Worm (Caenorhabditis elegans) whole organism, young adult: ENCODE results near the gene F22H10.1.

Experiments used
- B0336.3 ChIP-seq: fragments of 200-800 bp; sonication (Bioruptor generic); IDR thresholded peaks from 2 replicates; pipeline ENCODE4 v1.3.6; 2022; ENCODE audit warnings: missing genetic modification characterization, missing compliant biosample characterization
- F10E7.11 ChIP-seq: sonication (generic microtip); optimal IDR thresholded peaks from 2 replicates; lab custom pipeline; 2017; ENCODE audit warnings: mild to moderate bottlenecking, missing genetic modification characterization, moderate library complexity, missing compliant biosample characterization
- F33H1.4 ChIP-seq: fragments of 200-800 bp; sonication (Bioruptor generic); IDR thresholded peaks from 2 replicates; pipeline ENCODE4 v1.3.6; 2022; ENCODE audit warnings: missing genetic modification reagents, missing genetic modification characterization, missing compliant biosample characterization
- F52B5.7 ChIP-seq: sonication (generic microtip); optimal IDR thresholded peaks from 2 replicates; lab custom pipeline; 2016; ENCODE audit warnings: mild to moderate bottlenecking, missing genetic modification characterization, missing compliant biosample characterization
- F57C9.4 ChIP-seq: sonication (generic microtip); optimal IDR thresholded peaks from 2 replicates; lab custom pipeline; 2017; ENCODE audit warnings: mild to moderate bottlenecking, missing genetic modification characterization, missing compliant biosample characterization
- K11D2.4 ChIP-seq: fragments of 200-800 bp; sonication (Bioruptor generic); IDR thresholded peaks from 2 replicates; pipeline ENCODE4 v1.3.6; 2022; ENCODE audit warnings: missing genetic modification reagents, missing genetic modification characterization, missing compliant biosample characterization
- Y53G8AR.9 ChIP-seq: fragments of 200-800 bp; sonication (Bioruptor generic); conservative IDR thresholded peaks from 2 replicates; pipeline ENCODE4 v1.3.6; 2022; ENCODE audit warnings: missing genetic modification reagents, missing genetic modification characterization, missing compliant biosample characterization
- Y56A3A.18 ChIP-seq: fragments of 200-800 bp; sonication (Bioruptor generic); IDR thresholded peaks from 2 replicates; pipeline ENCODE4 v1.3.6; 2022; ENCODE audit warnings: missing genetic modification reagents, missing genetic modification characterization, missing compliant biosample characterization
- ZK185.1 ChIP-seq: sonication (generic microtip); optimal IDR thresholded peaks from 2 replicates; lab custom pipeline; 2016; ENCODE audit warnings: mild to moderate bottlenecking, missing genetic modification characterization, missing compliant biosample characterization; ENCODE audit not compliant: poor library complexity, severe bottlenecking
- atf-7 ChIP-seq: sonication (generic microtip); optimal IDR thresholded peaks from 2 replicates; lab custom pipeline; 2017; ENCODE audit warnings: mild to moderate bottlenecking, missing genetic modification characterization, missing compliant biosample characterization
- attf-5 ChIP-seq: fragments of 200-800 bp; sonication (Bioruptor generic); optimal IDR thresholded peaks from 2 replicates; lab custom pipeline; 2018; ENCODE audit warnings: mild to moderate bottlenecking, missing genetic modification characterization, missing compliant biosample characterization
- attf-6 ChIP-seq: fragments of 200-800 bp; sonication (Bioruptor generic); IDR thresholded peaks from 2 replicates; pipeline ENCODE4 v1.3.6; 2022; ENCODE audit warnings: missing genetic modification reagents, missing genetic modification characterization, missing compliant biosample characterization
- bed-2 ChIP-seq: fragments of 200-800 bp; sonication (Bioruptor generic); IDR thresholded peaks from 2 replicates; pipeline ENCODE4 v1.3.6; 2022; ENCODE audit warnings: missing genetic modification reagents, missing genetic modification characterization, missing compliant biosample characterization
- cebp-1 ChIP-seq, 2 experiments: fragments of 200-800 bp in 1 of 2; sonication (Bioruptor generic) in 1 of 2; sonication (generic microtip) in 1 of 2; IDR thresholded peaks in 1 of 2; optimal IDR thresholded peaks in 1 of 2; 2 replicates each; pipeline versions ENCODE4 v1.3.6 to Lab custom; 2017 to 2022; ENCODE audit warnings: missing compliant biosample characterization in 2 of 2, missing genetic modification characterization in 2 of 2, mild to moderate bottlenecking in 1 of 2, missing genetic modification reagents in 1 of 2, moderate library complexity in 1 of 2
- ceh-100 ChIP-seq: fragments of 200-800 bp; sonication (Bioruptor generic); IDR thresholded peaks from 2 replicates; pipeline ENCODE4 v1.3.6; 2022; ENCODE audit warnings: missing genetic modification reagents, missing genetic modification characterization, missing compliant biosample characterization
- die-1 ChIP-seq: sonication (generic microtip); optimal IDR thresholded peaks from 2 replicates; lab custom pipeline; 2016; ENCODE audit warnings: missing genotype, mild to moderate bottlenecking, missing genetic modification characterization, missing compliant biosample characterization
- dpl-1 ChIP-seq: fragments of 150-350 bp; optimal IDR thresholded peaks from 2 replicates; lab custom pipeline; 2014; ENCODE audit warnings: missing biosample characterization, missing genetic modification reagents, missing genetic modification characterization
- egl-44 ChIP-seq: fragments of 200-800 bp; sonication (Bioruptor generic); IDR thresholded peaks from 2 replicates; pipeline ENCODE4 v1.3.6; 2022; ENCODE audit warnings: missing genetic modification reagents, missing genetic modification characterization, missing compliant biosample characterization
- him-1 ChIP-seq: sonication (generic microtip); optimal IDR thresholded peaks from 2 replicates; lab custom pipeline; 2016; ENCODE audit warnings: missing genotype, missing genetic modification reagents, missing genetic modification characterization, missing compliant biosample characterization
- hlh-12 ChIP-seq: sonication (generic microtip); optimal IDR thresholded peaks from 2 replicates; lab custom pipeline; 2016; ENCODE audit warnings: missing genetic modification characterization, missing compliant biosample characterization
- hlh-26 ChIP-seq: fragments of 200-800 bp; sonication (Bioruptor generic); conservative IDR thresholded peaks from 2 replicates; pipeline ENCODE4 v1.3.6; 2022; ENCODE audit warnings: missing genetic modification reagents, missing genetic modification characterization, missing compliant biosample characterization
- hrde-1 ChIP-seq: sonication (generic microtip); optimal IDR thresholded peaks from 2 replicates; lab custom pipeline; 2016; ENCODE audit warnings: missing genetic modification characterization, mild to moderate bottlenecking, missing compliant biosample characterization, moderate library complexity, missing genotype, missing genetic modification reagents, borderline replicate concordance
- hsf-1 ChIP-seq: fragments of 200-800 bp; sonication (Bioruptor generic); IDR thresholded peaks from 2 replicates; pipeline ENCODE4 v1.3.6; 2022; ENCODE audit warnings: missing genetic modification reagents, missing genetic modification characterization, missing compliant biosample characterization
- lag-1 ChIP-seq: fragments of 200-800 bp; sonication (Bioruptor generic); IDR thresholded peaks from 2 replicates; pipeline ENCODE4 v1.3.6; 2022; ENCODE audit warnings: missing genetic modification reagents, missing genetic modification characterization, missing compliant biosample characterization
- let-526 ChIP-seq: fragments of 200-800 bp; sonication (Bioruptor generic); IDR thresholded peaks from 2 replicates; pipeline ENCODE4 v1.3.6; 2022; ENCODE audit warnings: missing genetic modification reagents, missing genetic modification characterization, missing compliant biosample characterization
- lin-40 ChIP-seq: sonication (generic microtip); optimal IDR thresholded peaks from 2 replicates; lab custom pipeline; 2016; ENCODE audit warnings: missing genetic modification characterization, mild to moderate bottlenecking, missing compliant biosample characterization, missing genotype, missing genetic modification reagents
- madf-10 ChIP-seq: sonication (generic microtip); optimal IDR thresholded peaks from 2 replicates; lab custom pipeline; 2016; ENCODE audit warnings: mild to moderate bottlenecking, missing genetic modification characterization, missing compliant biosample characterization
- madf-3 ChIP-seq: fragments of 200-800 bp; sonication (Bioruptor generic); IDR thresholded peaks from 2 replicates; pipeline ENCODE4 v1.3.6; 2022; ENCODE audit warnings: missing genetic modification reagents, missing genetic modification characterization, missing compliant biosample characterization
- madf-6 ChIP-seq: fragments of 200-800 bp; sonication (Bioruptor generic); IDR thresholded peaks from 2 replicates; pipeline ENCODE4 v1.3.6; 2022; ENCODE audit warnings: missing genetic modification reagents, missing genetic modification characterization, missing compliant biosample characterization
- madf-8 ChIP-seq: fragments of 200-800 bp; sonication (Bioruptor generic); conservative IDR thresholded peaks from 2 replicates; pipeline ENCODE4 v1.3.6; 2022; ENCODE audit warnings: missing genetic modification reagents, missing genetic modification characterization, missing compliant biosample characterization
- mes-4 ChIP-seq: sonication (generic microtip); optimal IDR thresholded peaks from 2 replicates; lab custom pipeline; 2016; ENCODE audit warnings: missing genotype, missing genetic modification characterization, missing compliant biosample characterization
- nfya-1 ChIP-seq: sonication (generic microtip); optimal IDR thresholded peaks from 2 replicates; lab custom pipeline; 2017; ENCODE audit warnings: antibody characterized with exemption, missing compliant biosample characterization, missing genetic modification characterization, borderline replicate concordance; ENCODE audit not compliant: insufficient read depth
- nhr-120 ChIP-seq: fragments of 200-800 bp; sonication (Bioruptor generic); IDR thresholded peaks from 2 replicates; pipeline ENCODE4 v1.3.6; 2022; ENCODE audit warnings: missing genetic modification characterization, missing compliant biosample characterization
- nhr-179 ChIP-seq: sonication (generic microtip); optimal IDR thresholded peaks from 2 replicates; lab custom pipeline; 2016; ENCODE audit warnings: mild to moderate bottlenecking, missing genetic modification characterization, missing compliant biosample characterization
- nhr-90 ChIP-seq: sonication (generic microtip); optimal IDR thresholded peaks from 2 replicates; lab custom pipeline; 2016; ENCODE audit warnings: missing genotype, mild to moderate bottlenecking, missing genetic modification characterization, missing compliant biosample characterization
- repo-1 ChIP-seq: sonication (generic microtip); optimal IDR thresholded peaks from 2 replicates; lab custom pipeline; 2017; ENCODE audit warnings: mild to moderate bottlenecking, missing genetic modification characterization, missing compliant biosample characterization
- snpc-1.1 ChIP-seq: sonication (generic microtip); optimal IDR thresholded peaks from 2 replicates; lab custom pipeline; 2017; ENCODE audit warnings: missing genetic modification characterization, mild to moderate bottlenecking, missing compliant biosample characterization, antibody characterized with exemption, moderate library complexity, missing genotype, missing genetic modification reagents; ENCODE audit not compliant: insufficient read depth
- snpc-4 ChIP-seq, 5 experiments: fragments of 150-350 bp in 1 of 5; sonication (generic microtip) in 4 of 5; optimal IDR thresholded peaks; 2 replicates each; lab custom pipeline; 2014 to 2018; ENCODE audit warnings: missing genetic modification characterization in 5 of 5, missing biosample characterization in 3 of 5, antibody characterized with exemption in 2 of 5, mild to moderate bottlenecking in 2 of 5, missing compliant biosample characterization in 2 of 5, missing genotype in 2 of 5, moderate library complexity in 2 of 5, missing genetic modification reagents in 1 of 5
- somi-1 ChIP-seq: fragments of 200-800 bp; sonication (Bioruptor generic); optimal IDR thresholded peaks from 2 replicates; lab custom pipeline; 2018; ENCODE audit warnings: mild to moderate bottlenecking, missing genetic modification characterization, missing compliant biosample characterization
- sptf-2 ChIP-seq: fragments of 200-800 bp; sonication (Bioruptor generic); optimal IDR thresholded peaks from 2 replicates; lab custom pipeline; 2018; ENCODE audit warnings: mild to moderate bottlenecking, missing genetic modification characterization, missing compliant biosample characterization
- tlf-1 ChIP-seq: fragments of 200-800 bp; sonication (Bioruptor generic); optimal IDR thresholded peaks from 2 replicates; lab custom pipeline; 2018; ENCODE audit warnings: mild to moderate bottlenecking, missing genetic modification characterization, missing compliant biosample characterization
- xnd-1 ChIP-seq: sonication (generic microtip); optimal IDR thresholded peaks from 2 replicates; lab custom pipeline; 2016; ENCODE audit warnings: missing genotype, missing genetic modification reagents, missing genetic modification characterization, missing compliant biosample characterization
- ztf-25 ChIP-seq: fragments of 200-800 bp; sonication (Bioruptor generic); IDR thresholded peaks from 2 replicates; pipeline ENCODE4 v1.3.6; 2022; ENCODE audit warnings: missing genetic modification reagents, missing genetic modification characterization, missing compliant biosample characterization
- ztf-26 ChIP-seq: sonication (generic microtip); optimal IDR thresholded peaks from 2 replicates; lab custom pipeline; 2017; ENCODE audit warnings: missing genetic modification characterization, missing compliant biosample characterization
- ztf-3 ChIP-seq: fragments of 200-800 bp; sonication (Bioruptor generic); optimal IDR thresholded peaks from 2 replicates; lab custom pipeline; 2018; ENCODE audit warnings: mild to moderate bottlenecking, missing genetic modification characterization, missing compliant biosample characterization

Gene F22H10.1

ce11 chrX:16724954-16725353 is 22.7 kb downstream of the F22H10.1 start (continued):
- no peak for TF ChIP-seq egl-44 (GFP tag; lab: Robert Waterston, UW)
- TF ChIP-seq snpc-4 (GFP tag; optimal IDR thresholded peaks at IDR 0.05; lab: Kevin White, UChicago): no peak
- TF ChIP-seq snpc-4 (tag; optimal IDR thresholded peaks at IDR 0.05; lab: Kevin White, UChicago): peak in 2 of 4 experiments; percentile 44 to 59
- no peak for TF ChIP-seq B0336.3 (GFP tag; lab: Robert Waterston, UW)
- 0 out of 2 replicates have a peak, but pooled peaks have one; percentile 29 for TF ChIP-seq K11D2.4
- TF ChIP-seq lin-40 (tag; lab: Kevin White, UChicago): peak; percentile 72
- TF ChIP-seq ztf-25: no peak

- peak; percentile 92 for TF ChIP-seq lin-40 (tag; lab: Kevin White, UChicago)
- TF ChIP-seq repo-1 (tag; lab: Kevin White, UChicago): peak; percentile 66
- no peak for TF ChIP-seq hrde-1
- peak; percentile 92 for TF ChIP-seq ztf-26 (tag; lab: Kevin White, UChicago)
- TF ChIP-seq nhr-90 (tag; lab: Kevin White, UChicago): peak; percentile 63
- no peak for TF ChIP-seq sptf-2
- no peak for TF ChIP-seq nhr-120 (GFP tag; lab: Robert Waterston, UW)
- no peak for TF ChIP-seq hlh-26 (GFP tag; lab: Robert Waterston, UW)
- peak; percentile 91 for TF ChIP-seq B0336.3 (GFP tag; lab: Robert Waterston, UW)
- peak; percentile 67 for TF ChIP-seq cebp-1 (GFP tag; IDR thresholded peaks at IDR 0.05; lab: Robert Waterston, UW)
- TF ChIP-seq cebp-1 (tag; optimal IDR thresholded peaks at IDR 0.05; lab: Kevin White, UChicago): peak; percentile 89
- no peak for TF ChIP-seq xnd-1
- peak; percentile 52 for TF ChIP-seq tlf-1 (GFP tag; lab: Kevin White, UChicago)
- peak; percentile 85 for TF ChIP-seq attf-5 (GFP tag; lab: Kevin White, UChicago)
- peak; percentile 65 for TF ChIP-seq die-1 (tag; lab: Kevin White, UChicago)
- TF ChIP-seq ceh-100 (GFP tag; lab: Robert Waterston, UW): no peak
- no peak for TF ChIP-seq madf-3 (GFP tag; lab: Robert Waterston, UW)
- no peak for TF ChIP-seq attf-6 (GFP tag; lab: Robert Waterston, UW)
- peak; percentile 40 for TF ChIP-seq F10E7.11 (tag; lab: Kevin White, UChicago)
- no peak for TF ChIP-seq madf-6
- TF ChIP-seq Y53G8AR.9 (GFP tag; lab: Robert Waterston, UW): 0 out of 2 replicates have a peak, but pooled peaks have one; percentile 63
- TF ChIP-seq hlh-12: no peak
- TF ChIP-seq madf-8 (GFP tag; lab: Robert Waterston, UW): no peak
- TF ChIP-seq let-526 (GFP tag; lab: Robert Waterston, UW): peak; percentile 86
- TF ChIP-seq F52B5.7 (tag; lab: Kevin White, UChicago): peak; percentile 40
- peak; percentile 83 for TF ChIP-seq madf-10 (tag; lab: Kevin White, UChicago)
- TF ChIP-seq F33H1.4 (GFP tag; lab: Robert Waterston, UW): no peak
- peak; percentile 10 for TF ChIP-seq snpc-1.1 (tag; lab: Kevin White, UChicago)
- TF ChIP-seq nfya-1 (tag; lab: Kevin White, UChicago): no peak
- peak; percentile 16 for TF ChIP-seq snpc-4 (GFP tag; optimal IDR thresholded peaks at IDR 0.05; lab: Kevin White, UChicago)
- TF ChIP-seq snpc-4 (tag; optimal IDR thresholded peaks at IDR 0.05; lab: Kevin White, UChicago): peak; percentile 59 to 78 (median 70)
- TF ChIP-seq lag-1 (GFP tag; lab: Robert Waterston, UW): no peak
- TF ChIP-seq somi-1 (GFP tag; lab: Kevin White, UChicago): peak; percentile 85
- no peak for TF ChIP-seq Y56A3A.18
- TF ChIP-seq bed-2 (GFP tag; lab: Robert Waterston, UW): peak; percentile 47; the same call in 1 of the 2 replicates
- TF ChIP-seq F57C9.4: no peak
- TF ChIP-seq ZK185.1 (tag; lab: Kevin White, UChicago): peak; percentile 65
- no peak for TF ChIP-seq mes-4 (tag; lab: Kevin White, UChicago)
- TF ChIP-seq dpl-1: no peak
- peak; percentile 82 for TF ChIP-seq atf-7 (tag; lab: Kevin White, UChicago)
- no peak for TF ChIP-seq nhr-179 (tag; lab: Kevin White, UChicago)
- TF ChIP-seq hsf-1: no peak
- TF ChIP-seq ztf-3 (GFP tag; lab: Kevin White, UChicago): peak; percentile 47
- TF ChIP-seq him-1: no peak
- TF ChIP-seq ztf-25: no peak
Measured at ce11 chrX:16726879-16727278, 24.6 kb downstream of the F22H10.1 start.
